ENCODE assay signal across 1 fruit fly cellular context in genomic region chr3R:6935810-6936549, dm6.
TF ChIP-seq lines count a peak whose summit lies in the region.

No protein-coding gene starts in this region.

TF ChIP-seq in whole organism, embryonic, 481 proteins besides CTCF, POLR2A, EP300 and RAD21 (continued from another document and continues in another):
- TF ChIP-seq gce (GFP tag; IDR thresholded peaks at IDR 0.05; lab: Robert Waterston, UW) (0 out of 3 replicates have a peak, but pooled peaks have one; percentile 30), corto (GFP tag; optimal IDR thresholded peaks at IDR 0.05; lab: Kevin White, UChicago) (peak; percentile 56), ems (GFP tag; optimal IDR thresholded peaks at IDR 0.05; lab: Kevin White, UChicago) (peak; percentile 37), Nf-YB (GFP tag; optimal IDR thresholded peaks at IDR 0.05; lab: Kevin White, UChicago) (peak; percentile 48), CG12104 (GFP tag; optimal IDR thresholded peaks at IDR 0.05; lab: Kevin White, UChicago) (peak; percentile 28), ci (GFP tag; IDR thresholded peaks at IDR 0.05; lab: Robert Waterston, UW) (peak; percentile 44; the same call in 2 of the 3 replicates), CHES-1-like (GFP tag; optimal IDR thresholded peaks at IDR 0.05; lab: Kevin White, UChicago) (peak; percentile 27), tio (GFP tag; optimal IDR thresholded peaks at IDR 0.05; lab: Kevin White, UChicago) (peak; percentile 65), CG2875 (GFP tag; optimal IDR thresholded peaks at IDR 0.05; lab: Kevin White, UChicago) (peak; percentile 68), slp2 (GFP tag; optimal IDR thresholded peaks at IDR 0.05; lab: Kevin White, UChicago) (peak; percentile 61), E2f2 (GFP tag; IDR thresholded peaks at IDR 0.05; lab: Robert Waterston, UW) (peak; percentile 30; the same call in 1 of the 2 replicates), CG5245 (GFP tag; optimal IDR thresholded peaks at IDR 0.05; lab: Kevin White, UChicago) (peak; percentile 64), TFAM (GFP tag; optimal IDR thresholded peaks at IDR 0.05; lab: Kevin White, UChicago) (peak; percentile 43), vnd (GFP tag; IDR thresholded peaks at IDR 0.05; lab: Robert Waterston, UW; ENCODE audit: partially characterized antibody) (no peak), Oaz (GFP tag; IDR thresholded peaks at IDR 0.05; lab: Robert Waterston, UW) (no peak), Fer1 (GFP tag; optimal IDR thresholded peaks at IDR 0.05; lab: Kevin White, UChicago) (peak; percentile 64), chm (GFP tag; IDR thresholded peaks at IDR 0.05; lab: Robert Waterston, UW) (0 out of 2 replicates have a peak, but pooled peaks have one; percentile 49), ranshi (GFP tag; IDR thresholded peaks at IDR 0.05; lab: Robert Waterston, UW) (peak; percentile 60; the same call in 1 of the 2 replicates), Oli (tag; optimal IDR thresholded peaks at IDR 0.05; lab: Kevin White, UChicago) (peak; percentile 78), Nf-YC (tag; optimal IDR thresholded peaks at IDR 0.05; lab: Kevin White, UChicago) (no peak), CG13123 (GFP tag; optimal IDR thresholded peaks at IDR 0.05; lab: Kevin White, UChicago) (peak; percentile 35), amos (GFP tag; IDR thresholded peaks at IDR 0.05; lab: Robert Waterston, UW; ENCODE audit: partially characterized antibody) (no peak), Ssrp (tag; optimal IDR thresholded peaks at IDR 0.05; lab: Kevin White, UChicago) (peak; percentile 77), CG18599 (GFP tag; optimal IDR thresholded peaks at IDR 0.05; lab: Kevin White, UChicago) (peak; percentile 76), CG11093 (GFP tag; IDR thresholded peaks at IDR 0.05; lab: Robert Waterston, UW) (0 out of 3 replicates have a peak, but pooled peaks have one; percentile 41), Pdp1 (GFP tag; optimal IDR thresholded peaks at IDR 0.05; lab: Kevin White, UChicago) (peak; percentile 53 to 91), CG17829 (tag; optimal IDR thresholded peaks at IDR 0.05; lab: Kevin White, UChicago) (peak; percentile 89), Lim3 (GFP tag; IDR thresholded peaks at IDR 0.05; lab: Robert Waterston, UW) (no peak; the same call in 1 of the 2 replicates), lbe (GFP tag; optimal IDR thresholded peaks at IDR 0.05; lab: Kevin White, UChicago) (peak; percentile 58), CG1602 (GFP tag; optimal IDR thresholded peaks at IDR 0.05; lab: Kevin White, UChicago) (peak; percentile 44), usp (GFP tag; optimal IDR thresholded peaks at IDR 0.05; lab: Kevin White, UChicago) (no peak), CG8765 (GFP tag; IDR thresholded peaks at IDR 0.05; lab: Robert Waterston, UW) (peak; percentile 42), Dip2 (GFP tag; IDR thresholded peaks at IDR 0.05; lab: Robert Waterston, UW) (no peak), CG17568 (GFP tag; optimal IDR thresholded peaks at IDR 0.05; lab: Kevin White, UChicago) (peak; percentile 56), fu2 (GFP tag; optimal IDR thresholded peaks at IDR 0.05; lab: Kevin White, UChicago) (no peak), sug (tag; optimal IDR thresholded peaks at IDR 0.05; lab: Kevin White, UChicago) (no peak), sob (GFP tag; IDR thresholded peaks at IDR 0.05; lab: Robert Waterston, UW) (0 out of 2 replicates have a peak, but pooled peaks have one; percentile 48), cg (GFP tag; optimal IDR thresholded peaks at IDR 0.05; lab: Kevin White, UChicago) (no peak), CG11695 (GFP tag; IDR thresholded peaks at IDR 0.05; lab: Robert Waterston, UW) (peak; percentile 54; the same call in 1 of the 3 replicates), CG11504 (tag; optimal IDR thresholded peaks at IDR 0.05; lab: Kevin White, UChicago) (peak; percentile 89), CG16779 (GFP tag; IDR thresholded peaks at IDR 0.05; lab: Robert Waterston, UW) (no peak), Dp (GFP tag; optimal IDR thresholded peaks at IDR 0.05; lab: Kevin White, UChicago) (no peak), salm (tag; optimal IDR thresholded peaks at IDR 0.05; lab: Kevin White, UChicago) (peak; percentile 70), GATAe (GFP tag; conservative IDR thresholded peaks at IDR 0.05; lab: Robert Waterston, UW) (no peak), CG7928 (GFP tag; optimal IDR thresholded peaks at IDR 0.05; lab: Kevin White, UChicago) (no peak), Hsf (GFP tag; optimal IDR thresholded peaks at IDR 0.05; lab: Kevin White, UChicago) (peak; percentile 56), CG6654 (GFP tag; optimal IDR thresholded peaks at IDR 0.05; lab: Kevin White, UChicago) (peak; percentile 21), CG31365 (tag; optimal IDR thresholded peaks at IDR 0.05; lab: Kevin White, UChicago) (no peak), CG13296 (GFP tag; optimal IDR thresholded peaks at IDR 0.05; lab: Kevin White, UChicago) (peak; percentile 32), Taf1 (GFP tag; IDR thresholded peaks at IDR 0.05; lab: Robert Waterston, UW) (no peak), Sry-β (GFP tag; optimal IDR thresholded peaks at IDR 0.05; lab: Kevin White, UChicago) (no peak), tin (GFP tag; optimal IDR thresholded peaks at IDR 0.05; lab: Kevin White, UChicago) (peak; percentile 73), insv (GFP tag; optimal IDR thresholded peaks at IDR 0.05; lab: Kevin White, UChicago) (no peak), HmgZ (tag; optimal IDR thresholded peaks at IDR 0.05; lab: Kevin White, UChicago) (peak; percentile 1), Rfx (GFP tag; IDR thresholded peaks at IDR 0.05; lab: Robert Waterston, UW) (no peak), H2.0 (GFP tag; IDR thresholded peaks at IDR 0.05; lab: Robert Waterston, UW) (peak; percentile 56), Spps (tag; optimal IDR thresholded peaks at IDR 0.05; lab: Kevin White, UChicago) (peak; percentile 81), bsh (GFP tag; optimal IDR thresholded peaks at IDR 0.05; lab: Kevin White, UChicago) (peak in 1 of 2 experiments; percentile 88), exex (tag; optimal IDR thresholded peaks at IDR 0.05; lab: Kevin White, UChicago) (no peak), lov (optimal IDR thresholded peaks at IDR 0.05; lab: Kevin White, UChicago) (no peak), lov (GFP tag; IDR thresholded peaks at IDR 0.05; lab: Robert Waterston, UW) (peak; percentile 62; the same call in 1 of the 3 replicates), Hand (GFP tag; optimal IDR thresholded peaks at IDR 0.05; lab: Kevin White, UChicago) (no peak), caup (GFP tag; optimal IDR thresholded peaks at IDR 0.05; lab: Kevin White, UChicago; ENCODE audit: severe bottlenecking) (peak; percentile 49), CG10209 (GFP tag; optimal IDR thresholded peaks at IDR 0.05; lab: Kevin White, UChicago) (peak; percentile 70), gem (tag; optimal IDR thresholded peaks at IDR 0.05; lab: Kevin White, UChicago) (peak; percentile 89), CG7963 (GFP tag; IDR thresholded peaks at IDR 0.05; lab: Robert Waterston, UW; ENCODE audit: partially characterized antibody) (no peak), CG9817 (tag; optimal IDR thresholded peaks at IDR 0.05; lab: Kevin White, UChicago) (peak; percentile 54), CG32772 (GFP tag; IDR thresholded peaks at IDR 0.05; lab: Robert Waterston, UW) (peak; percentile 43; the same call in 1 of the 2 replicates), CG9437 (GFP tag; optimal IDR thresholded peaks at IDR 0.05; lab: Kevin White, UChicago) (peak; percentile 30), Drgx (GFP tag; IDR thresholded peaks at IDR 0.05; lab: Robert Waterston, UW) (no peak), Lhr (GFP tag; optimal IDR thresholded peaks at IDR 0.05; lab: Kevin White, UChicago) (peak; percentile 22), CG17612 (GFP tag; IDR thresholded peaks at IDR 0.05; lab: Robert Waterston, UW) (no peak), CG6813 (GFP tag; optimal IDR thresholded peaks at IDR 0.05; lab: Kevin White, UChicago) (peak; percentile 65), zfh2 (GFP tag; optimal IDR thresholded peaks at IDR 0.05; lab: Kevin White, UChicago) (no peak), CG18476 (GFP tag; optimal IDR thresholded peaks at IDR 0.05; lab: Kevin White, UChicago) (peak; percentile 66), CG7839 (tag; optimal IDR thresholded peaks at IDR 0.05; lab: Kevin White, UChicago) (peak; percentile 83), phol (tag; optimal IDR thresholded peaks at IDR 0.05; lab: Kevin White, UChicago) (peak; percentile 89), CG8944 (GFP tag; optimal IDR thresholded peaks at IDR 0.05; lab: Kevin White, UChicago) (peak; percentile 42), Dll (GFP tag; IDR thresholded peaks at IDR 0.05; lab: Robert Waterston, UW; ENCODE audit: partially characterized antibody) (no peak), CG42726 (GFP tag; IDR thresholded peaks at IDR 0.05; lab: Robert Waterston, UW; ENCODE audit: partially characterized antibody) (no peak), CG17186 (GFP tag; optimal IDR thresholded peaks at IDR 0.05; lab: Kevin White, UChicago) (no peak), Atf-2 (GFP tag; optimal IDR thresholded peaks at IDR 0.05; lab: Kevin White, UChicago) (peak; percentile 48), CG10366 (GFP tag; IDR thresholded peaks at IDR 0.05; lab: Robert Waterston, UW) (peak; percentile 52), CG4404 (GFP tag; IDR thresholded peaks at IDR 0.05; lab: Robert Waterston, UW) (peak; percentile 58), Side (GFP tag; optimal IDR thresholded peaks at IDR 0.05; lab: Kevin White, UChicago) (peak; percentile 48), CG9215 (GFP tag; IDR thresholded peaks at IDR 0.05; lab: Robert Waterston, UW) (0 out of 2 replicates have a peak, but pooled peaks have one; percentile 34), Jarid2 (GFP tag; optimal IDR thresholded peaks at IDR 0.05; lab: Kevin White, UChicago) (peak; percentile 12), dan (GFP tag; IDR thresholded peaks at IDR 0.05; lab: Robert Waterston, UW) (no peak), klu (GFP tag; IDR thresholded peaks at IDR 0.05; lab: Robert Waterston, UW) (no peak; the same call in 1 of the 2 replicates), pzg (GFP tag; optimal IDR thresholded peaks at IDR 0.05; lab: Kevin White, UChicago) (no peak), Dek (tag; optimal IDR thresholded peaks at IDR 0.05; lab: Kevin White, UChicago) (peak; percentile 55), ap (GFP tag; IDR thresholded peaks at IDR 0.05; lab: Robert Waterston, UW) (peak; percentile 63), B-H2 (GFP tag; optimal IDR thresholded peaks at IDR 0.05; lab: Kevin White, UChicago) (no peak), Usf (GFP tag; optimal IDR thresholded peaks at IDR 0.05; lab: Kevin White, UChicago) (peak; percentile 18), CG2120 (GFP tag; optimal IDR thresholded peaks at IDR 0.05; lab: Kevin White, UChicago) (peak; percentile 45), fd96Cb (tag; optimal IDR thresholded peaks at IDR 0.05; lab: Kevin White, UChicago) (peak; percentile 77), Xbp1 (GFP tag; optimal IDR thresholded peaks at IDR 0.05; lab: Kevin White, UChicago) (peak; percentile 77), CG4854 (GFP tag; optimal IDR thresholded peaks at IDR 0.05; lab: Kevin White, UChicago) (peak; percentile 33), CG8089 (GFP tag; optimal IDR thresholded peaks at IDR 0.05; lab: Kevin White, UChicago) (peak; percentile 35), emc (GFP tag; optimal IDR thresholded peaks at IDR 0.05; lab: Kevin White, UChicago) (no peak), CG3281 (GFP tag; optimal IDR thresholded peaks at IDR 0.05; lab: Kevin White, UChicago) (peak; percentile 43), grau (tag; optimal IDR thresholded peaks at IDR 0.05; lab: Kevin White, UChicago) (peak; percentile 79), Hey (tag; optimal IDR thresholded peaks at IDR 0.05; lab: Kevin White, UChicago) (peak; percentile 32), CG14965 (GFP tag; optimal IDR thresholded peaks at IDR 0.05; lab: Kevin White, UChicago; ENCODE audit: borderline replicate concordance) (no peak), CG16863 (GFP tag; optimal IDR thresholded peaks at IDR 0.05; lab: Kevin White, UChicago) (peak; percentile 44), sr (GFP tag; IDR thresholded peaks at IDR 0.05; lab: Robert Waterston, UW) (no peak), fd3F (GFP tag; optimal IDR thresholded peaks at IDR 0.05; lab: Kevin White, UChicago) (no peak), bigmax (GFP tag; optimal IDR thresholded peaks at IDR 0.05; lab: Kevin White, UChicago) (no peak), Dip3 (GFP tag; optimal IDR thresholded peaks at IDR 0.05; lab: Kevin White, UChicago) (no peak), CG10979 (tag; optimal IDR thresholded peaks at IDR 0.05; lab: Kevin White, UChicago) (peak; percentile 91), nmo (GFP tag; optimal IDR thresholded peaks at IDR 0.05; lab: Kevin White, UChicago) (peak; percentile 86), oc (tag; optimal IDR thresholded peaks at IDR 0.05; lab: Kevin White, UChicago) (peak; percentile 74), br (optimal IDR thresholded peaks at IDR 0.05; lab: Kevin White, UChicago) (no peak), CG4730 (GFP tag; IDR thresholded peaks at IDR 0.05; lab: Robert Waterston, UW) (peak; percentile 51; the same call in 1 of the 2 replicates), Hr78 (GFP tag; optimal IDR thresholded peaks at IDR 0.05; lab: Kevin White, UChicago) (peak in 1 of 2 experiments; percentile 56), nom (GFP tag; optimal IDR thresholded peaks at IDR 0.05; lab: Kevin White, UChicago) (no peak), nau (GFP tag; optimal IDR thresholded peaks at IDR 0.05; lab: Kevin White, UChicago) (peak; percentile 65), CG11456 (GFP tag; IDR thresholded peaks at IDR 0.05; lab: Robert Waterston, UW) (no peak), nerfin-2 (GFP tag; IDR thresholded peaks at IDR 0.05; lab: Robert Waterston, UW; ENCODE audit: partially characterized antibody) (no peak), CG6689 (GFP tag; IDR thresholded peaks at IDR 0.05; lab: Robert Waterston, UW) (peak; percentile 76), CG10654 (GFP tag; optimal IDR thresholded peaks at IDR 0.05; lab: Kevin White, UChicago) (peak; percentile 45), Stat92E (GFP tag; optimal IDR thresholded peaks at IDR 0.05; lab: Kevin White, UChicago) (no peak), unpg (GFP tag; optimal IDR thresholded peaks at IDR 0.05; lab: Kevin White, UChicago) (peak; percentile 83), zf30C (GFP tag; optimal IDR thresholded peaks at IDR 0.05; lab: Kevin White, UChicago) (peak; percentile 89), Dfd (GFP tag; optimal IDR thresholded peaks at IDR 0.05; lab: Kevin White, UChicago) (no peak), CG1792 (GFP tag; optimal IDR thresholded peaks at IDR 0.05; lab: Kevin White, UChicago) (peak; percentile 30), CG11723 (GFP tag; optimal IDR thresholded peaks at IDR 0.05; lab: Kevin White, UChicago) (peak; percentile 52), Sox102F (GFP tag; optimal IDR thresholded peaks at IDR 0.05; lab: Kevin White, UChicago) (peak; percentile 83), dpn (GFP tag; optimal IDR thresholded peaks at IDR 0.05; lab: Kevin White, UChicago) (peak; percentile 56 to 57), esg (GFP tag; conservative IDR thresholded peaks at IDR 0.05; lab: Robert Waterston, UW) (peak; percentile 73)
